Fruit fly (Drosophila melanogaster): ENCODE data around the gene Tmf.

DNA sequence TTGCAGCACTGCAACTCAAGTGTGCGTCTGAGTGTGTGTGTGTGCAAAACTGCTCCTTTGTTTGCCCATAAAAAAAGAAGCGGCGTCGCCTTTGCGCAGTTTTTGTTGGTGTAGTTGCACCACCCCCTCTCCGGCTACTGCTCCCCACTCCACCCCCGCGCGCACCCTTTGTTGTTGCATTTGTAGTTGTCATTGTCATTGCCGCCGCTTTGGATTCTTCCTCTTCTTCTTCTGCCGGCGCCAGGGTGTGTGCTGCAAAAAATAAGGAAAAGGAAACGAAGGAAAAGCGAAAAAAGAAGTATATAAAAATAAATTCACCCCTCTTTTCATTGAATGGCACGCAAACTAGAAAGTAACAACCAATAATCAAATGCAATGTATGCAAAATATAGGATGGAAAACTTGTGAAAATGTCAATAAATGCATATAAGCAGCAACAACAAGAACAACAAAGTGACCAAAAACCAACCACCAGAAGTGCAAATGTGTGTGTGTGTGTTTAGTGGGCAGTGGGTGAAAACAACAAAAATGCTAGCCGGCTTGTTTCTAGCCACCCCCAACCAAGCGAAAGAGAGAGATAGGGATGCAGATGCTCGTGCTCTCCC lies 40.2 kb upstream of the Tmf start:
- TF ChIP-seq EcR (GFP tag; optimal IDR thresholded peaks at IDR 0.05) (no peak), usp (GFP tag; optimal IDR thresholded peaks at IDR 0.05) (no peak)
